Worm (Caenorhabditis elegans): ENCODE data around the gene C33C12.4.

Gene C33C12.4

DNA sequence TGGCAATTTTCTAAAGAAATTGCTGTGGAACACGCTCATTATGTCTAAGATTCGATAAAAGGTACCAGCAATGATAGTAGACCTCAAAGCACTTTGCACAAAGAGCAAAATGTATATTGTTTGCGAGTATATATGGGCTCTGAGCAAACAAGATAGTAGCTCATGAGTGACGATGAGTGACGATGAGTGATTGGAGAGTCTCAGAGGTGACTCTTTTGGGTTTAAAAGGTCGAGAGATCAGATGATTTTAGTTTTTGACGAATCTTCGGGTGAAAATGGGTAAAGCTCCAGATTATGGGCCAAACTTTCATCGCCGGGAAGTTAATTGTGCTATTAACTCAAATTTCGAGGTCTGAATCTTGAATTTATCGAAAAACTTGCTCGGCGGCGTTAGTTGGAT lies 30.5 kb upstream of the C33C12.4 start:
- TF ChIP-seq ceh-16 (tag; optimal IDR thresholded peaks at IDR 0.05) (no peak), mbf-1 (tag; optimal IDR thresholded peaks at IDR 0.05) (no peak), C34F6.9 (tag; optimal IDR thresholded peaks at IDR 0.05) (no peak), crh-2 (tag; optimal IDR thresholded peaks at IDR 0.05) (no peak), peb-1 (tag; optimal IDR thresholded peaks at IDR 0.05) (no peak), gmeb-1 (tag; optimal IDR thresholded peaks at IDR 0.05) (no peak), elt-1 (tag; optimal IDR thresholded peaks at IDR 0.05) (no peak), mab-5 (tag; optimal IDR thresholded peaks at IDR 0.05) (no peak), ZK546.5 (tag; optimal IDR thresholded peaks at IDR 0.05) (no peak), nhr-12 (tag; optimal IDR thresholded peaks at IDR 0.05) (no peak), F13H6.1 (tag; optimal IDR thresholded peaks at IDR 0.05) (no peak), R02D3.7 (tag; optimal IDR thresholded peaks at IDR 0.05) (no peak), lsy-2 (tag; optimal IDR thresholded peaks at IDR 0.05) (no peak), unc-39 (tag; optimal IDR thresholded peaks at IDR 0.05) (no peak), elt-3 (tag; optimal IDR thresholded peaks at IDR 0.05) (no peak), Y55F3AM.14 (GFP tag; optimal IDR thresholded peaks at IDR 0.05) (no peak), nhr-6 (tag; optimal IDR thresholded peaks at IDR 0.05) (no peak), snpc-4 (tag; optimal IDR thresholded peaks at IDR 0.05) (no peak), ztf-1 (GFP tag; conservative IDR thresholded peaks at IDR 0.05) (no peak)

DNA sequence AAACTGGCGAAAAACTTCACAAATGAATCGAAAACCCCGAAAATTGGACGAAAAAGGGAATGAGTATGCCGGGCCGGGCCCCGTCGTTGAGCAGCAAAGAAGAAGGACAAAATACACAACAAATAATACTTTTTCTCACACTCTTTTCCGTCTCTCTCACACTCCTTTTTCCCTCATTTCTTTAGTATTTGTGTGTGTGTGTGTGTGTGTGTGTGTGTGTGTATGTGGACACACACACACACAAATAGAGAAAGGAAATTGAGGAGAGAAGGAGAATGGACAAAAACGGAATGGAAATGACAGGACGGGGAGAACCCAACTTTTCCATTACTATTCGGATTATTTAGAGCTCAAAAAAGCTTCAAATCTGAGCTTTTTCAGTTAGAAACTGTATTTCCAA lies 29.3 kb upstream of the C33C12.4 start:
- TF ChIP-seq lsy-2 (tag; optimal IDR thresholded peaks at IDR 0.05): peak in 1 of 2 experiments; percentile 55
- TF ChIP-seq sma-9 (GFP tag; optimal IDR thresholded peaks at IDR 0.05): peak; percentile 58
- no peak for TF ChIP-seq sma-9 (tag; optimal IDR thresholded peaks at IDR 0.05)
- TF ChIP-seq elt-1 (tag; optimal IDR thresholded peaks at IDR 0.05): no peak
- TF ChIP-seq nhr-25 (tag; optimal IDR thresholded peaks at IDR 0.05): no peak
- no peak for TF ChIP-seq ZK546.5 (tag; optimal IDR thresholded peaks at IDR 0.05)
- peak; percentile 42 for TF ChIP-seq lin-13 (GFP tag; optimal IDR thresholded peaks at IDR 0.05)
- TF ChIP-seq nhr-237 (tag; optimal IDR thresholded peaks at IDR 0.05): no peak
- peak; percentile 43 for TF ChIP-seq fos-1 (tag; optimal IDR thresholded peaks at IDR 0.05)
- peak; percentile 65 for TF ChIP-seq F13H6.1 (tag; optimal IDR thresholded peaks at IDR 0.05)
- no peak for TF ChIP-seq nhr-77 (tag; optimal IDR thresholded peaks at IDR 0.05)
- TF ChIP-seq unc-55 (GFP tag; optimal IDR thresholded peaks at IDR 0.05): peak; percentile 88
- peak; percentile 59 for TF ChIP-seq C34F6.9 (tag; optimal IDR thresholded peaks at IDR 0.05)
- no peak for TF ChIP-seq ceh-16 (tag; optimal IDR thresholded peaks at IDR 0.05)
- TF ChIP-seq nhr-129 (tag; optimal IDR thresholded peaks at IDR 0.05): peak; percentile 86
- TF ChIP-seq sma-3 (GFP tag; optimal IDR thresholded peaks at IDR 0.05): no peak
- TF ChIP-seq sem-4 (tag; optimal IDR thresholded peaks at IDR 0.05): no peak
- peak; percentile 10 for TF ChIP-seq nhr-6 (tag; optimal IDR thresholded peaks at IDR 0.05)
- TF ChIP-seq crh-2 (tag; optimal IDR thresholded peaks at IDR 0.05): peak; percentile 44

ce11 chrII:2192267-2192666 lies 26.0 kb upstream of the C33C12.4 start:
- TF ChIP-seq lin-11 (tag; optimal IDR thresholded peaks at IDR 0.05) (no peak), ceh-82 (tag; optimal IDR thresholded peaks at IDR 0.05) (no peak), ama-1 (optimal IDR thresholded peaks at IDR 0.05) (no peak), blmp-1 (tag; optimal IDR thresholded peaks at IDR 0.05; ENCODE audit: insufficient read depth) (no peak), sma-9 (GFP tag; optimal IDR thresholded peaks at IDR 0.05) (no peak), sma-9 (tag; optimal IDR thresholded peaks at IDR 0.05) (no peak), unc-55 (GFP tag; optimal IDR thresholded peaks at IDR 0.05) (no peak), zag-1 (tag; optimal IDR thresholded peaks at IDR 0.05) (no peak), C34F6.9 (tag; optimal IDR thresholded peaks at IDR 0.05) (no peak), mdl-1 (tag; optimal IDR thresholded peaks at IDR 0.05) (no peak), ztf-11 (tag; optimal IDR thresholded peaks at IDR 0.05) (no peak), nhr-10 (tag; optimal IDR thresholded peaks at IDR 0.05) (no peak), ztf-1 (GFP tag; conservative IDR thresholded peaks at IDR 0.05) (no peak), nhr-21 (tag; optimal IDR thresholded peaks at IDR 0.05) (no peak), nhr-11 (tag; optimal IDR thresholded peaks at IDR 0.05) (no peak), dmd-4 (tag; optimal IDR thresholded peaks at IDR 0.05) (no peak), elt-1 (tag; optimal IDR thresholded peaks at IDR 0.05) (no peak), unc-39 (tag; optimal IDR thresholded peaks at IDR 0.05) (no peak), nhr-237 (tag; optimal IDR thresholded peaks at IDR 0.05) (no peak), egl-27 (tag; optimal IDR thresholded peaks at IDR 0.05) (no peak)
